Worm (Caenorhabditis elegans) whole organism, L4/young adult: ENCODE results near the gene mnat-1.

Experiments used
- W03F9.2 ChIP-seq: fragments of 150-350 bp; optimal IDR thresholded peaks from 2 replicates; lab custom pipeline; 2014; ENCODE audit warnings: missing biosample characterization, missing genetic modification characterization
- dao-5 ChIP-seq: sonication (generic microtip); optimal IDR thresholded peaks from 2 replicates; lab custom pipeline; 2016; ENCODE audit warnings: missing genotype, missing genetic modification characterization, moderate library complexity, missing compliant biosample characterization
- him-1 ChIP-seq: sonication (generic microtip); optimal IDR thresholded peaks from 2 replicates; lab custom pipeline; 2016; ENCODE audit warnings: missing genotype, missing genetic modification reagents, missing genetic modification characterization, missing compliant biosample characterization

DNA sequence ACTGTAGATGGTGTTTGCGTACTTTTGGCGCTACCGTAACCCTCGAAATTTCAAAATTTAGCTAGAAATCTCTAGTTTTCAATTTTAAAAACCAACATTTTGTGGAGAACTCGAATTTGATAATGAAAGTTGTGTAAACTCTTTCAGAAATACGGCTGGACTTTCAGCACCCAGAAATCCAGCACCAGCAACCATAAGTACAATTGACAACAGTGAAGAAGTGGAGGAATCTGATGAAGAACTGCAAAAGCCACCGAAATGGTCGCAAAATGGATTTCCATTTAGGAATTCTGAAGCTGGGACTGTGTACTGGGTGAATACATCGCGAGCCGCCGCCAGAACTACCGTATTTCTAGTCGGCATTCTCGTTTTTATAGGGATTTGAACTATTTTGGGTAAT lies 5.1 kb upstream of the mnat-1 start, which contains the start of gene F53G2.13:
- TF ChIP-seq him-1 (tag; lab: Kevin White, UChicago) (no peak), dao-5 (tag; lab: Kevin White, UChicago) (no peak), W03F9.2 (no peak)
